Fruit fly (Drosophila melanogaster) whole organism, embryonic: ENCODE results near the gene DCTN6-p27.

ENCODE experiments used
- CG10462 ChIP-seq: fragments of 200-800 bp; sonication (Bioruptor generic); optimal IDR thresholded peaks from 2 replicates; lab custom pipeline; 2016; ENCODE audit warnings: missing biosample characterization, missing genetic modification characterization
- CG1529 ChIP-seq: fragments of 200-800 bp; sonication (Bioruptor generic); optimal IDR thresholded peaks from 3 replicates; lab custom pipeline; 2018; ENCODE audit warnings: missing biosample characterization, missing genetic modification characterization
- CG30431 ChIP-seq: fragments of 200-800 bp; sonication (Bioruptor generic); optimal IDR thresholded peaks from 2 replicates; lab custom pipeline; 2017; ENCODE audit warnings: missing biosample characterization, missing genetic modification characterization
- CG3065 ChIP-seq: fragments of 200-800 bp; sonication (Bioruptor generic); optimal IDR thresholded peaks from 2 replicates; lab custom pipeline; 2016; ENCODE audit warnings: missing biosample characterization, missing genetic modification characterization
- CG34422 ChIP-seq: fragments of 200-800 bp; sonication (Bioruptor generic); IDR thresholded peaks from 3 replicates; pipeline ENCODE4 v1.3.6; 2022; ENCODE audit warnings: missing biosample characterization, missing genetic modification characterization
- CG7271 ChIP-seq: fragments of 200-800 bp; sonication (Bioruptor generic); optimal IDR thresholded peaks from 2 replicates; lab custom pipeline; 2018; ENCODE audit warnings: missing biosample characterization, mild to moderate bottlenecking, missing genetic modification characterization, moderate library complexity
- Doc2 ChIP-seq: fragments of 200-800 bp; sonication (Bioruptor generic); IDR thresholded peaks from 2 replicates; pipeline ENCODE4 v1.3.6; 2022; ENCODE audit warnings: missing biosample characterization, missing genetic modification characterization
- Fer1 ChIP-seq: fragments of 200-800 bp; sonication (Bioruptor generic); optimal IDR thresholded peaks from 2 replicates; lab custom pipeline; 2017; ENCODE audit warnings: missing biosample characterization, mild to moderate bottlenecking, missing genetic modification characterization
- Sry-δ ChIP-seq: fragments of 200-800 bp; sonication (Bioruptor generic); optimal IDR thresholded peaks from 2 replicates; lab custom pipeline; 2016; ENCODE audit warnings: missing biosample characterization, missing genetic modification characterization
- ham ChIP-seq: fragments of 200-800 bp; sonication (Bioruptor generic); IDR thresholded peaks from 2 replicates; pipeline ENCODE4 v1.3.6; 2022; ENCODE audit warnings: missing biosample characterization, missing genetic modification characterization
- odd ChIP-seq: fragments of 200-800 bp; sonication (Bioruptor generic); optimal IDR thresholded peaks from 2 replicates; lab custom pipeline; 2017; ENCODE audit warnings: missing biosample characterization, mild to moderate bottlenecking, missing genetic modification characterization
- ssp ChIP-seq: fragments of 200-800 bp; sonication (Bioruptor generic); IDR thresholded peaks from 2 replicates; pipeline ENCODE4 v1.3.6; 2022; ENCODE audit warnings: missing biosample characterization, missing genetic modification characterization
- tx ChIP-seq: fragments of 200-800 bp; sonication (Bioruptor generic); optimal IDR thresholded peaks from 2 replicates; lab custom pipeline; 2016; ENCODE audit warnings: missing biosample characterization, missing genetic modification characterization

DNA sequence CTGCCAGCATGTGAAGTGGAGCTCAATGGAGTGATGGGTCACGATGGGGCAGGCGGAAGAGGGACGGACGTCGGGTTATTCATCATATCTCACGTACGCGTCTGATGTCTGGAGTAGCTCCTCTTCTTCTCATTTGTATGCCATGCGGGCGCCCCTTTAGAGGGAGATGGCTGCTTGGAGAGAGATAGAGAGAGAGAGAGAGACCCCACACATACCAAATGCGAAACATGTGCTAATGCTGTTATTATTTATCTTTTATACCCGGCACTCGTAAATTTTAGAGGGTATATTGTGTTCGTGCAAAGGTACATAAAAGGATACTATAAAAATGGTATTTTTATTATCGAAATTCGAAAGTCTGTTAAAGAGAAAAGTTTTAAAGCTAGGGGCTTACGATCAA is 13.9 kb downstream of the DCTN6-p27 start:
- TF ChIP-seq Sry-δ (GFP tag; lab: Kevin White, UChicago) (no peak), CG34422 (GFP tag; lab: Robert Waterston, UW) (no peak), Doc2 (no peak), ham (GFP tag; lab: Robert Waterston, UW) (no peak), CG1529 (no peak), CG3065 (GFP tag; lab: Kevin White, UChicago) (no peak), CG30431 (GFP tag; lab: Kevin White, UChicago) (no peak), ssp (GFP tag; lab: Robert Waterston, UW) (no peak), CG10462 (GFP tag; lab: Kevin White, UChicago) (no peak), CG7271 (tag; lab: Kevin White, UChicago) (no peak), odd (no peak), Fer1 (GFP tag; lab: Kevin White, UChicago) (no peak), tx (GFP tag; lab: Kevin White, UChicago) (no peak)
